Fruit fly (Drosophila melanogaster): ENCODE data around the gene CCKLR-17D3.
A peak's percentile ranks its signal among the peaks of the same experiment; 100 is the strongest.

CCKLR-17D3 gene

dm6 chrX:18773817-18774216 lies at the start of gene CCKLR-17D3 (continued):
- TF ChIP-seq yki (optimal IDR thresholded peaks at IDR 0.05) (no peak), CG42726 (GFP tag; IDR thresholded peaks at IDR 0.05; ENCODE audit: partially characterized antibody) (peak; percentile 29; the same call in 1 of the 2 replicates), sd (tag; optimal IDR thresholded peaks at IDR 0.05) (no peak), CG31441 (GFP tag; IDR thresholded peaks at IDR 0.05) (no peak), CG12071 (GFP tag; optimal IDR thresholded peaks at IDR 0.05) (no peak), NK7.1 (GFP tag; optimal IDR thresholded peaks at IDR 0.05) (no peak), Ada2b (GFP tag; IDR thresholded peaks at IDR 0.05) (no peak), CG15011 (GFP tag; optimal IDR thresholded peaks at IDR 0.05) (no peak), pnt (GFP tag; optimal IDR thresholded peaks at IDR 0.05) (no peak), dmrt11E (tag; optimal IDR thresholded peaks at IDR 0.05) (no peak), CG11723 (GFP tag; optimal IDR thresholded peaks at IDR 0.05) (no peak), CG43689 (GFP tag; IDR thresholded peaks at IDR 0.05) (no peak), cas (GFP tag; IDR thresholded peaks at IDR 0.05) (no peak), HLH3B (GFP tag; IDR thresholded peaks at IDR 0.05) (no peak), slbo (GFP tag; IDR thresholded peaks at IDR 0.05) (no peak), CG3163 (GFP tag; optimal IDR thresholded peaks at IDR 0.05) (no peak), chm (GFP tag; IDR thresholded peaks at IDR 0.05) (0 out of 2 replicates have a peak, but pooled peaks have one; percentile 23), CG1792 (GFP tag; optimal IDR thresholded peaks at IDR 0.05) (no peak), CG11504 (tag; optimal IDR thresholded peaks at IDR 0.05) (peak; percentile 99), CG15696 (tag; optimal IDR thresholded peaks at IDR 0.05) (no peak), CG5180 (GFP tag; optimal IDR thresholded peaks at IDR 0.05) (peak; percentile 27), CG10274 (GFP tag; optimal IDR thresholded peaks at IDR 0.05) (no peak), CG10462 (GFP tag; optimal IDR thresholded peaks at IDR 0.05) (no peak), dpn (GFP tag; optimal IDR thresholded peaks at IDR 0.05) (no peak), CG6791 (GFP tag; IDR thresholded peaks at IDR 0.05; ENCODE audit: partially characterized antibody) (no peak), psq (GFP tag; optimal IDR thresholded peaks at IDR 0.05) (no peak), nom (GFP tag; optimal IDR thresholded peaks at IDR 0.05) (peak; percentile 5), bigmax (GFP tag; optimal IDR thresholded peaks at IDR 0.05) (no peak), ewg (GFP tag; optimal IDR thresholded peaks at IDR 0.05) (peak; percentile 74), CG17359 (tag; optimal IDR thresholded peaks at IDR 0.05) (no peak), Nf-YC (tag; optimal IDR thresholded peaks at IDR 0.05) (no peak), Dll (GFP tag; IDR thresholded peaks at IDR 0.05; ENCODE audit: partially characterized antibody) (no peak), nmo (GFP tag; optimal IDR thresholded peaks at IDR 0.05) (no peak), Hey (tag; optimal IDR thresholded peaks at IDR 0.05) (no peak), emc (GFP tag; optimal IDR thresholded peaks at IDR 0.05) (no peak), Ets65A (GFP tag) (peak; percentile 27)

dm6 chrX:18814944-18815343 lies 41.1 kb upstream of the CCKLR-17D3 start:
- TF ChIP-seq gce (GFP tag; IDR thresholded peaks at IDR 0.05) (no peak), CG17612 (GFP tag; IDR thresholded peaks at IDR 0.05) (peak; percentile 77), CG18262 (tag; optimal IDR thresholded peaks at IDR 0.05) (no peak), tup (GFP tag; optimal IDR thresholded peaks at IDR 0.05) (no peak), gcm2 (GFP tag; optimal IDR thresholded peaks at IDR 0.05) (no peak), sima (GFP tag; optimal IDR thresholded peaks at IDR 0.05) (no peak), Six4 (GFP tag; optimal IDR thresholded peaks at IDR 0.05) (no peak), Aef1 (GFP tag; IDR thresholded peaks at IDR 0.05) (no peak), CG8290 (GFP tag; optimal IDR thresholded peaks at IDR 0.05) (peak; percentile 96), CG8290 (tag; optimal IDR thresholded peaks at IDR 0.05) (peak; percentile 78 to 99), CG3407 (GFP tag; optimal IDR thresholded peaks at IDR 0.05) (no peak), slp2 (GFP tag; optimal IDR thresholded peaks at IDR 0.05) (no peak), Neu2 (GFP tag; optimal IDR thresholded peaks at IDR 0.05; ENCODE audit: borderline replicate concordance) (no peak), CG7987 (GFP tag; optimal IDR thresholded peaks at IDR 0.05) (no peak), CG3838 (GFP tag; optimal IDR thresholded peaks at IDR 0.05) (no peak)

Measured in whole organism, embryonic.